Worm (Caenorhabditis elegans) whole organism, young adult: ENCODE data around the gene Y46D2A.2.

Source experiments
- B0035.1 ChIP-seq: sonication (generic microtip); optimal IDR thresholded peaks from 2 replicates; lab custom pipeline; 2016; ENCODE audit warnings: missing genetic modification characterization, mild to moderate bottlenecking, missing compliant biosample characterization, missing genotype, missing genetic modification reagents
- C17E4.6 ChIP-seq: fragments of 200-800 bp; sonication (Bioruptor generic); IDR thresholded peaks from 2 replicates; pipeline ENCODE4 v1.3.6; 2022; ENCODE audit warnings: missing genetic modification reagents, missing genetic modification characterization, missing compliant biosample characterization
- F33H1.4 ChIP-seq: fragments of 200-800 bp; sonication (Bioruptor generic); IDR thresholded peaks from 2 replicates; pipeline ENCODE4 v1.3.6; 2022; ENCODE audit warnings: missing genetic modification reagents, missing genetic modification characterization, missing compliant biosample characterization
- F39B2.1 ChIP-seq: fragments of 200-800 bp; sonication (Bioruptor generic); IDR thresholded peaks from 2 replicates; pipeline ENCODE4 v1.3.6; 2022; ENCODE audit warnings: missing genetic modification reagents, missing genetic modification characterization, missing compliant biosample characterization
- F52B5.7 ChIP-seq: sonication (generic microtip); optimal IDR thresholded peaks from 2 replicates; lab custom pipeline; 2016; ENCODE audit warnings: mild to moderate bottlenecking, missing genetic modification characterization, missing compliant biosample characterization
- K11D2.4 ChIP-seq: fragments of 200-800 bp; sonication (Bioruptor generic); IDR thresholded peaks from 2 replicates; pipeline ENCODE4 v1.3.6; 2022; ENCODE audit warnings: missing genetic modification reagents, missing genetic modification characterization, missing compliant biosample characterization
- Y53G8AR.9 ChIP-seq: fragments of 200-800 bp; sonication (Bioruptor generic); conservative IDR thresholded peaks from 2 replicates; pipeline ENCODE4 v1.3.6; 2022; ENCODE audit warnings: missing genetic modification reagents, missing genetic modification characterization, missing compliant biosample characterization
- ccch-3 ChIP-seq: fragments of 200-800 bp; sonication (Bioruptor generic); optimal IDR thresholded peaks from 2 replicates; lab custom pipeline; 2018; ENCODE audit warnings: mild to moderate bottlenecking, missing genetic modification characterization, missing compliant biosample characterization
- cebp-1 ChIP-seq, 2 experiments: fragments of 200-800 bp in 1 of 2; sonication (Bioruptor generic) in 1 of 2; sonication (generic microtip) in 1 of 2; IDR thresholded peaks in 1 of 2; optimal IDR thresholded peaks in 1 of 2; 2 replicates each; pipeline versions ENCODE4 v1.3.6 to Lab custom; 2017 to 2022; ENCODE audit warnings: missing compliant biosample characterization in 2 of 2, missing genetic modification characterization in 2 of 2, mild to moderate bottlenecking in 1 of 2, missing genetic modification reagents in 1 of 2, moderate library complexity in 1 of 2
- ceh-58 ChIP-seq: fragments of 200-800 bp; sonication (Bioruptor generic); IDR thresholded peaks from 2 replicates; pipeline ENCODE4 v1.3.6; 2022; ENCODE audit warnings: missing genetic modification characterization, missing compliant biosample characterization
- die-1 ChIP-seq: sonication (generic microtip); optimal IDR thresholded peaks from 2 replicates; lab custom pipeline; 2016; ENCODE audit warnings: missing genotype, mild to moderate bottlenecking, missing genetic modification characterization, missing compliant biosample characterization
- egrh-3 ChIP-seq: fragments of 200-800 bp; sonication (Bioruptor generic); IDR thresholded peaks from 2 replicates; pipeline ENCODE4 v1.3.6; 2022; ENCODE audit warnings: missing genetic modification reagents, missing genetic modification characterization, missing compliant biosample characterization
- lin-26 ChIP-seq: fragments of 200-800 bp; sonication (Bioruptor generic); IDR thresholded peaks from 2 replicates; pipeline ENCODE4 v1.3.6; 2022; ENCODE audit warnings: missing genetic modification reagents, missing genetic modification characterization, missing compliant biosample characterization
- lin-40 ChIP-seq: sonication (generic microtip); optimal IDR thresholded peaks from 2 replicates; lab custom pipeline; 2016; ENCODE audit warnings: missing genetic modification characterization, mild to moderate bottlenecking, missing compliant biosample characterization, missing genotype, missing genetic modification reagents
- lsy-27 ChIP-seq: sonication (generic microtip); optimal IDR thresholded peaks from 2 replicates; lab custom pipeline; 2017; ENCODE audit warnings: missing genetic modification characterization, mild to moderate bottlenecking, missing compliant biosample characterization, antibody characterized with exemption, missing genotype, borderline replicate concordance; ENCODE audit not compliant: insufficient read depth
- madf-3 ChIP-seq: fragments of 200-800 bp; sonication (Bioruptor generic); IDR thresholded peaks from 2 replicates; pipeline ENCODE4 v1.3.6; 2022; ENCODE audit warnings: missing genetic modification reagents, missing genetic modification characterization, missing compliant biosample characterization
- madf-6 ChIP-seq: fragments of 200-800 bp; sonication (Bioruptor generic); IDR thresholded peaks from 2 replicates; pipeline ENCODE4 v1.3.6; 2022; ENCODE audit warnings: missing genetic modification reagents, missing genetic modification characterization, missing compliant biosample characterization
- mel-28 ChIP-seq: sonication (generic microtip); optimal IDR thresholded peaks from 2 replicates; lab custom pipeline; 2016; ENCODE audit warnings: borderline replicate concordance, mild to moderate bottlenecking, missing genetic modification characterization, missing compliant biosample characterization
- mes-4 ChIP-seq: sonication (generic microtip); optimal IDR thresholded peaks from 2 replicates; lab custom pipeline; 2016; ENCODE audit warnings: missing genotype, missing genetic modification characterization, missing compliant biosample characterization
- nhr-120 ChIP-seq: fragments of 200-800 bp; sonication (Bioruptor generic); IDR thresholded peaks from 2 replicates; pipeline ENCODE4 v1.3.6; 2022; ENCODE audit warnings: missing genetic modification characterization, missing compliant biosample characterization
- nhr-90 ChIP-seq: sonication (generic microtip); optimal IDR thresholded peaks from 2 replicates; lab custom pipeline; 2016; ENCODE audit warnings: missing genotype, mild to moderate bottlenecking, missing genetic modification characterization, missing compliant biosample characterization
- rcor-1 ChIP-seq: fragments of 200-800 bp; sonication (Bioruptor generic); IDR thresholded peaks from 2 replicates; pipeline ENCODE4 v1.3.6; 2022; ENCODE audit warnings: missing genetic modification reagents, missing genetic modification characterization, missing compliant biosample characterization
- snpc-1.1 ChIP-seq: sonication (generic microtip); optimal IDR thresholded peaks from 2 replicates; lab custom pipeline; 2017; ENCODE audit warnings: missing genetic modification characterization, mild to moderate bottlenecking, missing compliant biosample characterization, antibody characterized with exemption, moderate library complexity, missing genotype, missing genetic modification reagents; ENCODE audit not compliant: insufficient read depth
- snpc-1.3 ChIP-seq: sonication (generic microtip); optimal IDR thresholded peaks from 2 replicates; lab custom pipeline; 2017; ENCODE audit warnings: missing genetic modification characterization, mild to moderate bottlenecking, missing compliant biosample characterization, antibody characterized with exemption, moderate library complexity, missing genotype, missing genetic modification reagents; ENCODE audit not compliant: insufficient read depth
- tbp1 ChIP-seq: fragments of 200-800 bp; sonication (Bioruptor generic); optimal IDR thresholded peaks from 2 replicates; lab custom pipeline; 2018; ENCODE audit warnings: mild to moderate bottlenecking, missing genetic modification characterization, missing compliant biosample characterization
- unc-130 ChIP-seq: sonication (generic microtip); optimal IDR thresholded peaks from 2 replicates; lab custom pipeline; 2016; ENCODE audit warnings: missing genetic modification reagents, missing genetic modification characterization, missing compliant biosample characterization
- unc-62 ChIP-seq: fragments of 150-350 bp; optimal IDR thresholded peaks from 2 replicates; lab custom pipeline; 2014; ENCODE audit warnings: missing biosample characterization, missing genetic modification reagents, missing genetic modification characterization
- zfh-2 ChIP-seq: fragments of 200-800 bp; sonication (Bioruptor generic); conservative IDR thresholded peaks from 2 replicates; pipeline ENCODE4 v1.3.6; 2022; ENCODE audit warnings: missing genetic modification reagents, missing genetic modification characterization, missing compliant biosample characterization
- ztf-25 ChIP-seq: fragments of 200-800 bp; sonication (Bioruptor generic); IDR thresholded peaks from 2 replicates; pipeline ENCODE4 v1.3.6; 2022; ENCODE audit warnings: missing genetic modification reagents, missing genetic modification characterization, missing compliant biosample characterization

Y46D2A.2 gene

ce11 chrII:3340251-3340650 lies 17.2 kb upstream of the Y46D2A.2 start, which contains the start of gene F14D2.5:
Gene F14D2.5, plus strand, starts transcription at chrII:3340551.
- TF ChIP-seq F39B2.1 (GFP tag; lab: Robert Waterston, UW) (no peak), madf-6 (GFP tag; lab: Robert Waterston, UW) (no peak), die-1 (no peak), lin-26 (GFP tag; lab: Robert Waterston, UW) (no peak)

ce11 chrII:3338556-3338955 lies 15.5 kb upstream of the Y46D2A.2 start, which contains the start of gene F14D2.7:
Gene F14D2.7, minus strand, starts transcription at chrII:3338656.
- TF ChIP-seq B0035.1 (tag; lab: Kevin White, UChicago), result no peak
- TF ChIP-seq mes-4 (tag; lab: Kevin White, UChicago), result no peak
- no peak for TF ChIP-seq zfh-2 (GFP tag; lab: Robert Waterston, UW)
- no peak for TF ChIP-seq ccch-3 (GFP tag; lab: Kevin White, UChicago)
- TF ChIP-seq, all 124 proteins: peak for 0

ce11 chrII:3337039-3337438 lies 14.0 kb upstream of the Y46D2A.2 start, which contains the start of gene F14D2.19:
Gene F14D2.19, minus strand, starts transcription at chrII:3337139.
- TF ChIP-seq egrh-3 (GFP tag; lab: Robert Waterston, UW), result no peak
- TF ChIP-seq madf-3, result no peak
- no peak for TF ChIP-seq cebp-1 (GFP tag; IDR thresholded peaks at IDR 0.05; lab: Robert Waterston, UW)
- no peak for TF ChIP-seq cebp-1 (tag; optimal IDR thresholded peaks at IDR 0.05; lab: Kevin White, UChicago)
- no peak for TF ChIP-seq nhr-120
- no peak for TF ChIP-seq B0035.1 (tag; lab: Kevin White, UChicago)
- no peak for TF ChIP-seq F33H1.4 (GFP tag; lab: Robert Waterston, UW)
- TF ChIP-seq, all 124 proteins: peak for 0

DNA sequence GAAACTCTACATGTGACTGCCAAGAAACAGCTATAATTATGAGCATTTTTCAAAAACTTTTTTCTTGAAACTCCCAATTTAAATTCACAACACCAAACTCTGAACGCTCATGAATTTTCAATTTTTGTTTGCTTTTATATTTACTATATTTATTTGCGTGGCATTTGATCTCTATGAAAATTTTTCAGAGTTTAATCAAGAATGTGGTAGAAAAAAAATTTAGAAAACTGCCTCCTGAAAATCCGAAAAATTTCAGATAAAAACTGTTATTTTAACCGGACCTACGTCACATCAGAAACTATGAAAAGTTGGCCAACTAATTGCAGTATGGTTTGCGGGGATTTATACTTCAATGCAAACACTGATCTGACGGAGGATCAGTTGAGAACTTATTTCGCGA lies 9.0 kb upstream of the Y46D2A.2 start, which contains the start of gene irld-27:
TSS of gene irld-27 (plus strand) at position 301 of the 400 bp plus-strand sequence.
- TF ChIP-seq lin-40 (tag; lab: Kevin White, UChicago), result no peak
- TF ChIP-seq zfh-2 (GFP tag; lab: Robert Waterston, UW), result no peak
- TF ChIP-seq F33H1.4 (GFP tag; lab: Robert Waterston, UW), result no peak
- TF ChIP-seq nhr-90 (tag; lab: Kevin White, UChicago), result no peak
- no peak for TF ChIP-seq unc-130 (GFP tag; lab: Kevin White, UChicago)
- TF ChIP-seq ceh-58, result no peak

DNA sequence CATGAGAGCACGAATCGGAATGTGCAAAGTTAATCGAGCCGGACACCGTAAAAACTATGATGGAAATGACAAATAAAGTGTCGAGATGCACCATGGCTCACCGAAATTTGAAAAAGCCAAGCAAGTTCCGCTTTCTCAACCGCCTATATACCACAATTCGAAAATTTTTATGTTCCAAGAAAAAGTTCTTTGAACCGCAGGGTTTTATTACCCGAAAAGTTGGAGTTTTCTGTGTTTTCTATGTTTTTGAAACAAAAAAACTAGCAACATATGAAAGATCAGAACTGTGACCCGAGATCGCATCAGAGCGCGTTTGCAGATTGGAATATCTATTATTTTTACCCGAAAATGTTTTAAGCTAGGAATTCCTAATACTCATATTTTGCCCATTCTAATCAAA lies 4.0 kb upstream of the Y46D2A.2 start, which contains the start of gene Y46D2A.3:
TSS of gene Y46D2A.3 (minus strand) at position 101 of the 400 bp plus-strand sequence.
- no peak for TF ChIP-seq snpc-1.1 (tag; lab: Kevin White, UChicago)
- TF ChIP-seq mel-28 (tag; lab: Kevin White, UChicago), result no peak
- no peak for TF ChIP-seq K11D2.4 (GFP tag; lab: Robert Waterston, UW)
- no peak for TF ChIP-seq rcor-1 (GFP tag; lab: Robert Waterston, UW)
- no peak for TF ChIP-seq F33H1.4 (GFP tag; lab: Robert Waterston, UW)
- TF ChIP-seq tbp1 (GFP tag; lab: Kevin White, UChicago), result no peak
- no peak for TF ChIP-seq Y53G8AR.9 (GFP tag; lab: Robert Waterston, UW)
- no peak for TF ChIP-seq C17E4.6 (GFP tag; lab: Robert Waterston, UW)
- TF ChIP-seq F39B2.1 (GFP tag; lab: Robert Waterston, UW), result no peak
- no peak for TF ChIP-seq ztf-25 (GFP tag; lab: Robert Waterston, UW)
- no peak for TF ChIP-seq ccch-3 (GFP tag; lab: Kevin White, UChicago)
- TF ChIP-seq unc-62 (GFP tag; lab: Kevin White, UChicago), result no peak
- TF ChIP-seq, all 124 proteins: peak for 0

DNA sequence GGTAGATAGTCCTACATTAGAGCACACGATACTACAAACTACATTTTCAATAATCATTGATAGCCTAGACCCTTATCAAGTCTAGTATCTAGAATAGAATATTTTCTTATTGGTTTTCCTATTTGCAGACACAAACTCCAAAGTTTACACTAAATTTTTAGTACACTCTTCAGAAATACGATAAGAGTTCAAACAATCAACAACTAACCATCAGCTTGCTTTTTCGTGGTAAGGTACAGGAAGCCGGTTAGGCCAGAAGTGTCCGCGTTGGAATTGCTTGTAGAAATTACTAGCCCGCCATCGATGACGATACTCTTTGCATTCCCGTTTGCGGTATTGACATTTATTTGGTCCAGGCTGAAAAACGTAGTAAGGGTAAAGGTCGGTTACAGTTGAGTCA lies 822 bp downstream of the Y46D2A.2 start, which contains the start of gene Y46D2A.1:
TSS of gene Y46D2A.1 (plus strand) at position 301 of the 400 bp plus-strand sequence.
- TF ChIP-seq lsy-27 (tag; lab: Kevin White, UChicago) (no peak), F52B5.7 (tag; lab: Kevin White, UChicago) (no peak), snpc-1.3 (tag; lab: Kevin White, UChicago) (no peak)
